Fruit fly (Drosophila melanogaster) whole organism, larva: ENCODE measurements around the gene CG31817.

Source experiments
- noc ChIP-seq: fragments of 200-800 bp; sonication (Bioruptor generic); optimal IDR thresholded peaks from 3 replicates; lab custom pipeline; 2019; ENCODE audit warnings: missing biosample characterization, mild to moderate bottlenecking, missing genetic modification characterization, moderate library complexity

Gene CG31817

dm6 chr2L:16329102-16329520, 8.6 kb downstream of the CG31817 start, which contains the start of gene mRpL4:
mRpL4 (minus strand) TSS chr2L:16329132.
- TF ChIP-seq noc (tag; lab: Kevin White, UChicago) = no peak

DNA sequence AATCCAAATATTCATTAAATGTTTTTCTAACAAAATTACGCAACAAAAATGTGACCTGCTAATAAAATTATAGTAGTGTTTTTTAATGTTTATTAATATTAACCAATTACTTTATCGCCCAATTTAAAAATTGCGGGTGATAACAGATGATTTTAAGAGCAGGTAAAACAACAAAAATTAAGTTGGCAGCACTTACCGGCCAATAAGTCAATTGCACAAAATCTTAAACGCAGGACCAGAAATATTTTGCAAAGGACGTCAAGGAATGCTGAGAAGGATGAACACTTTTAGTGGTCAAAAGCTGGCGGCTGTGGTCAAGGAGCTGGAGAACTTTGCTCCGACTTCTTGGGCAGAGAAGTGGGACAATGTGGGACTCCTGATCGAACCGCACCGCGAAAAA, 10.8 kb downstream of the CG31817 start, which contains the start of gene CG4278:
CG4278 (plus strand) TSS at position 178 of the 400 bp plus-strand sequence.
- no peak for TF ChIP-seq noc (tag; lab: Kevin White, UChicago)

DNA sequence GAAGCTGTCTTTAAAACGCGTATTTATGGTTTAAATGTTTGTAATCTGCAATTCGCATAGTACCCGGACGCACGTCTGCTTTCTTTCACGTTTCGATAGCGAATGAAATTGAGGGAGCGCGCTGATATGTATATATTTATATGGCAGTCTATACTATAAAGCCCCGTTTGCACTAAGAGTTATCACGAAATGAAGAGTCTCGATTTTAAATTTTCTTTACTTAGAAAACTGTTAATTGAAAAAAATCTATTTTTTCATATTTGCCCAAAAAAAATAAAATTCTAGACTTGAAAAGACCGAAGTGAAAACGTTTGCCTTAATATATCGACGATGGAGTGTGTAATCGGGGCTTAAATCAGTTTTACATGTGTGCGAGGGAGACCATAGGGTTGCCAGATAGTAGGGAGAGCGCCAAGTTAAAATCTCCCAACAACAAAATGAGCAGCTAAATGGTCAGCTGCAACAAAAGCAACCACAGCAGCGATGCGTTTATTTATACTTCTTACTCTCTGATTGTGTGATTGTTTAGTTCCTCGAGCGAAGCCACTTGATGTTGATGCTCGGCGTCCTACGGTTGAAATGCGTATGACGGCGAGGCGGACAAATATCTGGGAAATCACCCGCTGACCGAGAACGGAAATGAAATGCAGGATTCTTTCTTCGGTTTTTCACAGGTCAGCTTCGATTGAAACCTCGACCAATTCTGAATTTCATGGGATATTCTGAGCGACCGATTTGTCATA, 12.0 kb downstream of the CG31817 start, which contains the start of gene cact:
cact (minus strand) TSS at position 693 of the 743 bp plus-strand sequence.
- peak; percentile 96 for TF ChIP-seq noc (tag; lab: Kevin White, UChicago)

dm6 chr2L:16324833-16325232, 12.9 kb downstream of the CG31817 start:
- no peak for TF ChIP-seq noc (tag; lab: Kevin White, UChicago)

dm6 chr2L:16323544-16323943, 14.1 kb downstream of the CG31817 start:
- TF ChIP-seq noc (tag; lab: Kevin White, UChicago) = no peak

DNA sequence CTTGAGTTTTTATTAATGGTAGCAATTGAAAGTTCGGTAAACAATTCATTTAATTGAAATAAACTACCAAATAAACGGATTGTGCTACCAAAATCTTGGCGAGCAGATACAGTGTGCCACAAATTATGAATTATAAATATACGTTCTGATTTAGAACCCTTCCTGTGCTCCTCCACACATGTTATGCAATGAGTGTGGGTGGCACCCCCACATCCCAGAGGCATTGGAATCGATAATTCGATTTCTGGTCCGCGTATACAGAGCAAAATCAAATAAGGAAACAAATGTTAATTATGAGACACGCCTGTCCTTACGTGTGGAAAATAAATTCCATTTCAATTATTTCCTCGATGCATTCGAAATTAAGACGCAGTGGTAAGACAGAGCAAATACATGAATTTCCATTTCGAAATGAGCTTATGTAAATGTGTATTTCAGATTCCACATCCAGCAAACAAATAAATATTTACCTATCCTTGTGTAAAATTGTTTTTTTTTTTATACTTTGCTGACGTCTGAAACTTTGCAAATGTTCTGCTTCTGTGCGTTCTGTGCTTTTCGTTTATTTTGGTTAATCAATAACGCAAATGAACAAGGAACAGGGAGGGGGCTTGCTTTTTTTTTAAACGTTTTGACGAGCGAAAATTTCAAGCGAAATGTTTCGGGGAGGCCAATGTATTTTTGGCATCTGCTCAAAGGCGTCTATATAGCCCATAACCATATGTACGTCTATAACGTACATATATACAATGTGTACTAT, 15.6 kb downstream of the CG31817 start:
- TF ChIP-seq noc (tag; lab: Kevin White, UChicago) = no peak

DNA sequence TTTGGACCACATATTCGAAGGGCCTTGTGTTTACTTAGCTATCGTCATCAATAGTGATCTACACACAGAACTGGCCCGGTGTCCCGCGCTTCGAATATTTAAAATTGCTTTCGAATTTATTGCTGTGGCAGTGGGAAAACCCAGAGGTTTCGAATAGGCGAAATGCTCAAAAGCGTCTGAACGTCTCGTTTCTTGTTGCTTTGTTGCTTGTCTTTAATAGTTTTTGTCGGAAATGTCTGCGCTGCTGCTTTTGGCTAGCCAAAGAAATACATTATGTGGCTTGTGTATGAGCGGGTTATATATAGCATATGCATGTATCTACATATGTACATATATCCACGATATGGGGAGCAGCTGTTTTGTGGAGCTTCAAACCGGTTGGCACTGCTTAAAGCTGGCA, 16.5 kb downstream of the CG31817 start:
- no peak for TF ChIP-seq noc (tag; lab: Kevin White, UChicago)

DNA sequence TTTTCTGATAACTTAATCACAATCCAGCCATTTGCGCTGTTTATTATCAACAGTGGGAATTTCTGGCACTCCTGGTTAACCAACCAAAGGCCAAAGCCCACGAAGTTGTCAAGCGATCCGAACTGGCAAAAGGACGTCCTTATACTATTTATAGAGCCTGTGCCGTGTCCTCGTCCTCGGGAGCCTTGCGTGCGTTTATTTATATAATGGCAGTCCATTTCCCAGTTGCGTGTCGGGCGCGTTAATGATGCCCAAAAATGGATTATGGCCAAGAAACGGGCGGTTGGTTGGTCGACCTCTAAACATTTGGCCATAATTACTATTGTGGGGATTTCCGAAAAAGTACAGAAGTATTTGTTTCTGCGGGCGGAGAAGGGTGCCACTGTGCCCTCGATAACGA, 17.3 kb downstream of the CG31817 start:
- no peak for TF ChIP-seq noc (tag; lab: Kevin White, UChicago)

DNA sequence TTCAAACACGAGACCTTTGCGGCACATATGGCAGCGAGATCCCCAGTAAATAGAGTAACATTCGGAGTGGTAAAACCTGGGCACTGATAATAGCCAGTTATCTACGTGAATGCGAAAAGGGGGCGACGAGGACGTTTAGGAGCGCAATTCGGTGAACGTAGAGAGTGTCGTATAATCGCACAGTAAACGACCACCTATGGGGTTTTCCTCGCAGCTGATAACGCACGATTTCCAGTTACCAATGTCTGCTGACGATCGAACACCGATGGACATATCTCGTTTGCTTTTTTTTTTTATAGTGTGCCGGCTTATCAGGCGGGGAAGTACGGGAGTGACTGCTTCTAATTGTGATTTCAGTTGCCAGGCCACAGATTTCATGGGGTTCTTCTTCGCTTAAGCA, 17.9 kb downstream of the CG31817 start:
- TF ChIP-seq noc (tag; lab: Kevin White, UChicago) = peak; percentile 21

DNA sequence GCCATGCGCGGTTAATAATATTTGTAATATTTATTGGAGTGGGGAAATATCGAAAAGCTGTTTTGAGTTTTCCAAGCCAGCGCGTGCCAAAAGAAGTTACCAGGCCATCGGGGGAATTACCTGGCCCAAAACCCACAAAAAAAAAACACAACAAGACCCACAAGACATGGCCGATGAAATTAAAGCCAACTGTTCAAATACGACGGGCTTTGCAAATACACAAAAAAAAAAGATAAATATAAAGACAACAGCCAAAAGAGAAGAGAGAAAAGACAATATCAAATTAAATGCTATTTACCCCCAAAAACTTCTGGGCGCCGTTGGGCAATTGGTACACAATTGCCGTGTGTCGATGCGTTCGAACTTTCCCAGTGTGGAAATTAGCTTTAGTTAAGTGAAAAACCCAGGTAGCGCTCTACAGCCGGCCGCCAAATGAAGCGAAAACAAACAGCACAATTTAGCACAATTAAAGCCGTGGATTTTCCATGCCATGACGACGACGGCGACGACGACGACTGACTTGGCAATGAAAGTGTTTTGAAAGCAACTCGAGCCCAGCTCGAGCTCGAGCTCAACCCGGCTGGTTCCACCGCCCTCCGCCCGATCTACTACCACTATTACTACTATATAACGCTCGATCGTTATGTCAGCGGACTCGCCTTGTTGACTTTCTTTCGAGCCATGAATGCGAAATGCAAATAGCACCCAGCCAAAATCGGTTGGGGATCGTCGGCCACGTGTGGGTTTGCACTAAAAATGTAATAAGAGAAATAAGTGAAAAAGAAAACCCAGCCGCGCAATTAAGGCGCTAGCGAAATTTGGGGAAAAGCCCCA, 19.7 kb downstream of the CG31817 start:
- peak; percentile 4 for TF ChIP-seq noc (tag; lab: Kevin White, UChicago)

- TF ChIP-seq noc (tag; lab: Kevin White, UChicago) = no peak
Measured at dm6 chr2L:16317131-16317530, 20.6 kb downstream of the CG31817 start.

dm6 chr2L:16316410-16316809, 21.3 kb downstream of the CG31817 start:
- TF ChIP-seq noc (tag; lab: Kevin White, UChicago) = no peak

DNA sequence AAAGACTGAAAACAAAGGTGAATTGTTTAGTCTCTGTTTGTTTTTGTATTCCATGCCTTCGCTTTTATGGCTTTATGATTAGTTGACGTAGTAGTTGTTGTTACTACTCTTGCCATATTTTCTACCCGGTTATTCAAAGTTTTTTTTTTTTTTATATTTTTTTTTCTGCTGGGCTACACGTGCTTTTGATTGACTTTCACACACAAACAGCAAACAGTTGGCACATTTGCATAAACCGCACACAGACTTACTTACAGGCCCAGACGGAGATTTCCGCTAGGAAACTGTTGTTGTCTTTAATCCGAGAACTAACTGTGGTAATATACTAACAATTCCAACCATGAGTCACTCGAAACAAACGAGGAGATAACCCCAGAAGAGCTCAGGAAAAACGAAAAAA, 21.8 kb downstream of the CG31817 start:
- no peak for TF ChIP-seq noc (tag; lab: Kevin White, UChicago)

dm6 chr2L:16315027-16315426, 22.7 kb downstream of the CG31817 start:
- TF ChIP-seq noc (tag; lab: Kevin White, UChicago) = peak; percentile 6

dm6 chr2L:16310648-16311047, 27.0 kb downstream of the CG31817 start, which contains the start of the genes cni and fzy:
cni (minus strand) TSS chr2L:16310726.
fzy (plus strand) TSS chr2L:16310956.
- no peak for TF ChIP-seq noc (tag; lab: Kevin White, UChicago)
